Worm (Caenorhabditis elegans) whole organism, midembryonic: ENCODE measurements around the gene mec-17.

Experiments
- T22C8.4 ChIP-seq: fragments of 200-800 bp; sonication (Bioruptor generic); IDR thresholded peaks from 2 replicates; pipeline ENCODE4 v1.3.6; 2022; ENCODE audit warnings: missing genetic modification characterization, missing compliant biosample characterization
- flt-1 ChIP-seq: fragments of 200-800 bp; sonication (Bioruptor generic); IDR thresholded peaks from 2 replicates; pipeline ENCODE4 v1.3.6; 2022; ENCODE audit warnings: missing genetic modification characterization, missing compliant biosample characterization
- med-1 ChIP-seq: sonication (generic microtip); optimal IDR thresholded peaks from 2 replicates; lab custom pipeline; 2017; ENCODE audit warnings: missing genetic modification characterization, mild to moderate bottlenecking, missing compliant biosample characterization, antibody characterized with exemption, missing genetic modification reagents; ENCODE audit not compliant: insufficient read depth
- ref-1 ChIP-seq: fragments of 200-800 bp; sonication (Bioruptor generic); conservative IDR thresholded peaks from 2 replicates; pipeline ENCODE4 v1.3.6; 2022; ENCODE audit warnings: missing genetic modification reagents, missing genetic modification characterization, missing compliant biosample characterization
- tab-1 ChIP-seq: fragments of 200-800 bp; sonication (Bioruptor generic); IDR thresholded peaks from 2 replicates; pipeline ENCODE4 v1.3.6; 2022; ENCODE audit warnings: missing genetic modification characterization, missing compliant biosample characterization
- ztf-23 ChIP-seq: fragments of 200-800 bp; sonication (Bioruptor generic); IDR thresholded peaks from 2 replicates; pipeline ENCODE4 v1.3.6; 2022; ENCODE audit warnings: missing genetic modification reagents, missing genetic modification characterization, missing compliant biosample characterization
- ztf-29 ChIP-seq: fragments of 200-800 bp; sonication (Bioruptor generic); IDR thresholded peaks from 2 replicates; pipeline ENCODE4 v1.3.6; 2022; ENCODE audit warnings: missing genetic modification reagents, missing genetic modification characterization, missing compliant biosample characterization

DNA sequence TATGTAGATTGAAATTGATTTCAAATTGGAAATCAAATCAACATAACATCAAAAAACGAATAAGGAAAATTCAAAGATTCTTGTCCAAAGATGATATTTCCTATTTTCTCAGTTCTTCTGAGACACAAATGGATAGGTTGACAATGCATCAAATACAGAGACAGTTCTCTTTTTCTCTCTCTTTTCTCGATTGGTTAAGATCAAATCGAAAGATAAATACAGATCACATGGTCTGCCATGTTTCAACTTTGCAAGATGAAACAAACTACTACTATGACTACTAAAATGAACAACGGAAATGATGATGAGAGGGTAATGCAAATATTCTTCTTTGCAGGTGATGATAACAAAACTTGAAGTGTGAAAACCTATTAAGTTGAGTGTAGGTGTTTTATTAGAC lies 49.5 kb upstream of the mec-17 start:
- TF ChIP-seq ztf-29 = no peak
- no peak for TF ChIP-seq ztf-23
- no peak for TF ChIP-seq ref-1 (GFP tag; lab: Robert Waterston, UW)
- TF ChIP-seq med-1 = no peak
- TF ChIP-seq flt-1 (GFP tag; lab: Robert Waterston, UW) = no peak
- no peak for TF ChIP-seq T22C8.4
- TF ChIP-seq tab-1 (GFP tag; lab: Robert Waterston, UW) = no peak
